Worm (Caenorhabditis elegans): ENCODE data around the gene fcmt-1.
A peak's percentile ranks its signal among the peaks of the same experiment; 100 is the strongest.

Gene fcmt-1

DNA sequence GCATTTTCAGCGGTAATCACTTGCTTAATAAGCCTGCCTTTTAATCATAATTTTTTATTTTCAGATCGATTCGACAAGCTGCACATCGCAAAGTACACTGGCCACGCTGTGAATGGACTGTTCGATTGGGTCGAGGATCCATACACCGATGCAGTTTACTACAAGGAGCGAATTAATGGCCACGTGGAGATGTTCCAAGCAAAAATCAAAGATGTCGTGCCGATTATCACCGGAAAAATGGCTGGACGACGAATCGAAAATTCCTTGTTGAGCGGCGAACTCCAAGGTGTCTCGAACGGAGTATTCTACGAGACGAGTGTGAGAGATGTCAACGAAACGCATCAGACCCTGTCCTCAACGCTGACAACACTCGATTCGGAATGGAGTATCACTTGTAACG lies 18.1 kb upstream of the fcmt-1 start:
- TF ChIP-seq lin-39 (tag; optimal IDR thresholded peaks at IDR 0.05) (no peak), efl-3 (GFP tag; optimal IDR thresholded peaks at IDR 0.05) (no peak), nhr-85 (tag) (no peak), lin-15B (tag; optimal IDR thresholded peaks at IDR 0.05) (no peak), nhr-19 (GFP tag; conservative IDR thresholded peaks at IDR 0.05) (no peak), mep-1 (tag; optimal IDR thresholded peaks at IDR 0.05) (no peak), mab-9 (GFP tag; IDR thresholded peaks at IDR 0.05) (no peak), F16B12.6 (tag; optimal IDR thresholded peaks at IDR 0.05) (no peak), zip-4 (GFP tag; optimal IDR thresholded peaks at IDR 0.05) (no peak), tbx-2 (tag; optimal IDR thresholded peaks at IDR 0.05) (no peak)

DNA sequence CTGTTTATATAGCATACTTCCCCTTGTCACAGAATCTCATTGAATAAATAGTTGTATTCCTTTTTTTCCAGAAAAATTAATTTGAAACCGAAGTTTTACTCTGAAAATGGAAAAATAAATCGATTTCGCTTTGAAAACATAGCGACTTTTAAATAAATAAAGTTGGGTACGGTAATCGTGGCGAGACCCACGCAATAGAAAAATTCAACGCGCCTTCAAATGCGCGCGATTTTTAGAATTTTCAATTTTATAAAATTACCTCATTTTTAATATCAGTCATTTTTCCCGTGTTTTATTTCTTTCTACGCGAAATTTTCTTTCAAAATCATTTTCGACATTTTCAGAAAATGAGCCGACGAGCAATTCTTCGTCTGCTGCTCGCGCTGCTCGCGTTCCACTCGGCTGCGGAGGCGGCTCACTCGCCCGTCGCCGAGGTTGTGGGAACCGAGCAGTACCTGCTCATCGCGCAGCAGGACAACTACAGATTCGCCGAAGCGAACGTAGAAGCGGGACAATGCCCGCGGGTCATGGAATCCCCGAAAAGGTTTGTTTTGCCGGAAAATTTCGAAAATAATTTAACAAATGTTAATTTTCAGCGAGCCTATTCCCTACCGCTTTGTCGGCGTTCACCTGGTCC lies 17.2 kb upstream of the fcmt-1 start, which contains the start of gene F13D12.5:
Gene F13D12.5, plus strand, starts transcription at position 345 of the 637 bp plus-strand sequence.
- TF ChIP-seq nhr-71 (tag; optimal IDR thresholded peaks at IDR 0.05): peak; percentile 30
- TF ChIP-seq ces-1 (GFP tag; optimal IDR thresholded peaks at IDR 0.05): no peak

DNA sequence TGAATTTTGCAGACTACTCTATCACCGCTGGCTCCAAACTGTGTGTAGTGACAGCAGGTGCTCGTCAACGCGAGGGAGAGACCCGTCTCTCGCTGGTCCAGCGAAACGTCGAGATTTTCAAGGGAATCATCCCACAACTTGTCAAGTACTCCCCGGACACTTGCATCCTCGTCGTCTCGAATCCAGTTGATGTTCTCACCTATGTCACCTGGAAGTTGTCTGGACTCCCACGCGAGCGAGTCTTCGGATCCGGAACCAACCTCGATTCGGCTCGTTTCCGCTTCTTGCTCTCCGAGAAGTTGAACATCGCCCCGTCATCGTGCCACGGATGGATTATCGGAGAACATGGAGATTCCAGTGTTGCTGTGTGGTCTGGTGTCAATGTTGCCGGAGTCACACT lies 16.3 kb upstream of the fcmt-1 start:
- TF ChIP-seq lin-14 (GFP tag; optimal IDR thresholded peaks at IDR 0.05) (no peak), lin-15B (tag; optimal IDR thresholded peaks at IDR 0.05) (no peak), nhr-77 (tag; optimal IDR thresholded peaks at IDR 0.05) (no peak), nhr-12 (tag; optimal IDR thresholded peaks at IDR 0.05) (no peak), fkh-10 (GFP tag; optimal IDR thresholded peaks at IDR 0.05) (no peak), lin-13 (GFP tag; optimal IDR thresholded peaks at IDR 0.05) (no peak), lir-3 (tag; optimal IDR thresholded peaks at IDR 0.05; ENCODE audit: poor library complexity) (no peak), sox-4 (tag; optimal IDR thresholded peaks at IDR 0.05) (no peak), F16B12.6 (tag; optimal IDR thresholded peaks at IDR 0.05) (no peak), ztf-4 (tag; optimal IDR thresholded peaks at IDR 0.05) (no peak), efl-1 (optimal IDR thresholded peaks at IDR 0.05) (no peak), efl-1 (GFP tag; optimal IDR thresholded peaks at IDR 0.05 in 1 of 2) (no peak), dsc-1 (tag; optimal IDR thresholded peaks at IDR 0.05) (no peak)

DNA sequence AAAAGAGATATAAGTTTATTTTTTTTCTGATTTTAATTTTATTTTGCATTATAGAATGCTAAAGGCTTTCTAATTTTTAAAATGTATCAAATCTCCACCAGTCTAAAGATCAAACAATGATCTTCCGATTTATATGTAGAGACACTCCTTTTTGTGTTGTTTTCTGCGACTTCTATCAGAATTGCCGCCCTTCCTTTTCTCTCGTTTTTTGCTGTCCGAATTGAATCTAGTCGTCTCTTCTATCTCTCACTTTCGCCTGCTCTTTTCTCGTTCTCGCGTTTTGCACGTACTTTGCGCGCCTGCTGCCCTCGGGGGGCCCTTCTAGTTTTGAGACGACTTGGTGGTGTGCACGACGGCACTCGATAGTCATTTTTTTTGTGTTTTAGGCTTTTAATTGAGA lies 15.0 kb upstream of the fcmt-1 start:
- TF ChIP-seq nhr-12 (tag; optimal IDR thresholded peaks at IDR 0.05) (no peak), nhr-90 (tag; optimal IDR thresholded peaks at IDR 0.05; ENCODE audit: poor library complexity) (no peak), mep-1 (tag; optimal IDR thresholded peaks at IDR 0.05) (peak; percentile 48), snpc-4 (tag; optimal IDR thresholded peaks at IDR 0.05) (no peak), irx-1 (tag; optimal IDR thresholded peaks at IDR 0.05) (peak; percentile 29), elt-2 (tag; optimal IDR thresholded peaks at IDR 0.05) (no peak), rnt-1 (tag; optimal IDR thresholded peaks at IDR 0.05) (peak; percentile 39), sup-37 (GFP tag; optimal IDR thresholded peaks at IDR 0.05) (no peak), nhr-76 (tag; optimal IDR thresholded peaks at IDR 0.05) (no peak), grh-1 (GFP tag; IDR thresholded peaks at IDR 0.05) (no peak), nhr-77 (tag; optimal IDR thresholded peaks at IDR 0.05) (no peak), F16B12.6 (tag; optimal IDR thresholded peaks at IDR 0.05) (no peak), snu-23 (GFP tag; optimal IDR thresholded peaks at IDR 0.05) (peak; percentile 79), hpl-2 (GFP tag; optimal IDR thresholded peaks at IDR 0.05) (no peak), ces-1 (GFP tag; optimal IDR thresholded peaks at IDR 0.05) (peak; percentile 1), nhr-28 (tag; optimal IDR thresholded peaks at IDR 0.05) (no peak), nhr-20 (tag; optimal IDR thresholded peaks at IDR 0.05) (peak; percentile 77), nhr-47 (tag; optimal IDR thresholded peaks at IDR 0.05) (peak; percentile 50), tbx-2 (tag; optimal IDR thresholded peaks at IDR 0.05) (peak; percentile 43), tlp-1 (tag; optimal IDR thresholded peaks at IDR 0.05) (no peak), C04F5.9 (tag; optimal IDR thresholded peaks at IDR 0.05) (no peak), nhr-85 (tag) (peak; percentile 57), swsn-7 (tag; optimal IDR thresholded peaks at IDR 0.05) (peak; percentile 51), dpl-1 (GFP tag; optimal IDR thresholded peaks at IDR 0.05) (peak in 2 of 3 experiments; percentile 4 to 41), ceh-8 (GFP tag; optimal IDR thresholded peaks at IDR 0.05) (no peak), fkh-4 (tag; optimal IDR thresholded peaks at IDR 0.05; ENCODE audit: borderline replicate concordance) (no peak), lir-3 (tag; optimal IDR thresholded peaks at IDR 0.05; ENCODE audit: poor library complexity) (no peak), ceh-82 (tag; optimal IDR thresholded peaks at IDR 0.05) (peak in 1 of 3 experiments; percentile 41), jun-1 (tag; optimal IDR thresholded peaks at IDR 0.05) (no peak), nhr-237 (tag; optimal IDR thresholded peaks at IDR 0.05) (no peak), nhr-19 (GFP tag; conservative IDR thresholded peaks at IDR 0.05) (peak; percentile 61), lin-13 (GFP tag; optimal IDR thresholded peaks at IDR 0.05) (no peak), skn-1 (tag; optimal IDR thresholded peaks at IDR 0.05) (peak; percentile 14)

All from whole organism, L1 larva.